Worm (Caenorhabditis elegans) whole organism, L4 larva: ENCODE measurements around the gene idpc-6.

Experiments used
- T20F7.1 ChIP-seq: fragments of 200-800 bp; sonication (Bioruptor generic); optimal IDR thresholded peaks from 2 replicates; lab custom pipeline; 2018; ENCODE audit warnings: mild to moderate bottlenecking, missing genetic modification characterization, missing compliant biosample characterization
- Y48G9A.11 ChIP-seq: fragments of 200-800 bp; sonication (Bioruptor generic); IDR thresholded peaks from 2 replicates; pipeline ENCODE4 v1.3.6; 2022; ENCODE audit warnings: missing genetic modification reagents, missing genetic modification characterization, missing compliant biosample characterization
- ZK337.2 ChIP-seq: fragments of 200-800 bp; sonication (Bioruptor generic); IDR thresholded peaks from 2 replicates; pipeline ENCODE4 v1.3.6; 2022; ENCODE audit warnings: missing genetic modification reagents, missing genetic modification characterization, missing compliant biosample characterization
- aly-2 ChIP-seq: sonication (generic microtip); optimal IDR thresholded peaks from 2 replicates; lab custom pipeline; 2018; ENCODE audit warnings: missing biosample characterization, missing genetic modification characterization
- ceh-28 ChIP-seq: fragments of 150-350 bp; optimal IDR thresholded peaks from 2 replicates; lab custom pipeline; 2014; ENCODE audit warnings: missing biosample characterization, missing genetic modification reagents, missing genetic modification characterization
- dmd-8 ChIP-seq: fragments of 200-800 bp; sonication (Bioruptor generic); IDR thresholded peaks from 2 replicates; pipeline ENCODE4 v1.3.6; 2022; ENCODE audit warnings: missing genetic modification characterization, missing compliant biosample characterization
- lin-13 ChIP-seq: fragments of 150-350 bp; optimal IDR thresholded peaks from 2 replicates; lab custom pipeline; 2014; ENCODE audit warnings: missing biosample characterization, missing genetic modification reagents, missing genetic modification characterization
- lin-29 ChIP-seq: fragments of 200-800 bp; sonication (Bioruptor generic); IDR thresholded peaks from 2 replicates; pipeline ENCODE4 v1.3.6; 2022; ENCODE audit warnings: missing genetic modification reagents, missing genetic modification characterization, missing compliant biosample characterization
- nhr-76 ChIP-seq: fragments of 150-350 bp; optimal IDR thresholded peaks from 2 replicates; lab custom pipeline; 2014; ENCODE audit warnings: missing biosample characterization, missing genetic modification characterization
- nhr-77 ChIP-seq: fragments of 150-350 bp; optimal IDR thresholded peaks from 2 replicates; lab custom pipeline; 2014; ENCODE audit warnings: missing biosample characterization, missing genetic modification characterization
- pqm-1 ChIP-seq: sonication (generic microtip); optimal IDR thresholded peaks from 2 replicates; lab custom pipeline; 2017; ENCODE audit warnings: missing biosample characterization, missing genetic modification characterization
- snpc-4 ChIP-seq: fragments of 150-350 bp; optimal IDR thresholded peaks from 2 replicates; lab custom pipeline; 2014; ENCODE audit warnings: missing biosample characterization, missing genetic modification characterization
- unc-130 ChIP-seq: sonication (generic microtip); optimal IDR thresholded peaks from 2 replicates; lab custom pipeline; 2016; ENCODE audit warnings: missing genetic modification reagents, missing genetic modification characterization, missing compliant biosample characterization

ce11 chrV:9625604-9626446 is 5.9 kb downstream of the idpc-6 start, which contains the start of gene T06E4.7:
- TF ChIP-seq ceh-28 (tag; lab: Kevin White, UChicago): no peak
- TF ChIP-seq nhr-77 (tag; lab: Kevin White, UChicago): no peak
- TF ChIP-seq aly-2 (tag; lab: Kevin White, UChicago): no peak
- no peak for TF ChIP-seq nhr-76 (tag; lab: Kevin White, UChicago)
- TF ChIP-seq pqm-1 (tag; lab: Kevin White, UChicago): no peak
- TF ChIP-seq dmd-8 (GFP tag; lab: Robert Waterston, UW): no peak
- no peak for TF ChIP-seq ZK337.2 (GFP tag; lab: Robert Waterston, UW)
- no peak for TF ChIP-seq Y48G9A.11 (GFP tag; lab: Robert Waterston, UW)
- no peak for TF ChIP-seq snpc-4 (tag; lab: Kevin White, UChicago)
- no peak for TF ChIP-seq lin-13 (GFP tag; lab: Kevin White, UChicago)
- TF ChIP-seq T20F7.1 (GFP tag; lab: Kevin White, UChicago): no peak
- TF ChIP-seq lin-29 (GFP tag; lab: Robert Waterston, UW): no peak
- TF ChIP-seq unc-130 (GFP tag; lab: Kevin White, UChicago): no peak
